Worm (Caenorhabditis elegans): Measurements from ENCODE around the gene ZK856.6.

DNA sequence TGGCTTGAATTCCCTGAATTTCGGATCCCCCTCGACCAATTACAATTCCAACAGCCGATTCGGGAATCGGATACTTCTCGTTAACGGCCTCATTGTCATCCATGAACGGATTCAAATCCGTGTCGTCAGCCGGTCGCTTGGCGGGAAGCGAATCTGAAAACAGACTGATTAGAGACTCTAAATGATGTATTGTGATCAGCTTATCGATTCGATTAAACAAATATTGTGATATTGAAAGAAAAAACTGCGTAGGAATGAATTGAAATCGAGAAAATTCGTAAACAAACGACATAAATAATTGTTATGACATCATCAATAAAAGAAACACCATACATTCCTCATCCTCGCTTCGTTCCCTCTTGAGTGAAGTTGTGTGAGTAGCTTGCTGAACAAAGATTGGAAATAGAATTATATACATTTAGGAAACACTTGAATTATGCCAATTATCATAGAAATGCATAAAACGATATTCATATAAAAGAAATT lies 39.5 kb downstream of the ZK856.6 start:
- no peak for TF ChIP-seq flt-1 (GFP tag; IDR thresholded peaks at IDR 0.05)
- TF ChIP-seq aly-1 (tag; optimal IDR thresholded peaks at IDR 0.05), result no peak
- TF ChIP-seq hnd-1 (tag; optimal IDR thresholded peaks at IDR 0.05), result no peak
- no peak for TF ChIP-seq tra-4 (tag; optimal IDR thresholded peaks at IDR 0.05)
- no peak for TF ChIP-seq ama-1 (optimal IDR thresholded peaks at IDR 0.05)
- no peak for TF ChIP-seq tbx-11 (GFP tag; IDR thresholded peaks at IDR 0.05)

Measured in whole organism, early embryonic.